Fruit fly (Drosophila melanogaster): ENCODE measurements around the gene CG42710.

Gene CG42710

DNA sequence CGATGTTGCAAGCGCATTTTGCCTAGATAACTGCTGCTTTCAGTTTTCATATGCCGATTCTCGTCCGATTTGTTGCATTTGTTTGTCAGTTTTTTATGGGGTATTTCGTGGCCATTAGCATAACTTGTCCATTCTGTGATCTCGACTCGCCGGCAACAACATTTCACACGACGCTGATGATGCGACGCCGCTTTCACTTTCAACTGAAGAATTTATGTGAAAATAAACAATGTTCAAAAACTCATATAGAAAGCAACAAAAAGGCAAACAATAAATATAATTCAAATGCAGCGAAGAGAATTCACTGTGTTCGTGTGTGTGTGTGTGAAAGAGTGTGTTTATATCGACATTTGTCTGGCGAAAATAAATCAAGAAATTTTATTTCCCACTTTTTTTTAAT, 47.3 kb downstream of the CG42710 start:
- TF ChIP-seq sage (GFP tag; optimal IDR thresholded peaks at IDR 0.05) (no peak), Dfd (GFP tag; optimal IDR thresholded peaks at IDR 0.05) (no peak), foxo (GFP tag; optimal IDR thresholded peaks at IDR 0.05) (no peak), usp (GFP tag; optimal IDR thresholded peaks at IDR 0.05) (no peak), Dif (GFP tag; optimal IDR thresholded peaks at IDR 0.05; ENCODE audit: partially characterized antibody) (no peak), dl (GFP tag; optimal IDR thresholded peaks at IDR 0.05; ENCODE audit: insufficient read depth in 1 of 2, partially characterized antibody in 2 of 2) (no peak), Vsx2 (GFP tag; optimal IDR thresholded peaks at IDR 0.05; ENCODE audit: partially characterized antibody) (no peak), Mio (GFP tag; optimal IDR thresholded peaks at IDR 0.05) (no peak), CrebA (GFP tag; optimal IDR thresholded peaks at IDR 0.05; ENCODE audit: borderline replicate concordance) (no peak), OdsH (GFP tag; optimal IDR thresholded peaks at IDR 0.05) (no peak), Rel (GFP tag; optimal IDR thresholded peaks at IDR 0.05) (no peak), Rel (tag; optimal IDR thresholded peaks at IDR 0.05) (no peak), HLH106 (tag; optimal IDR thresholded peaks at IDR 0.05) (no peak), fru (GFP tag; optimal IDR thresholded peaks at IDR 0.05) (no peak), h (GFP tag; optimal IDR thresholded peaks at IDR 0.05) (no peak), N (GFP tag; optimal IDR thresholded peaks at IDR 0.05) (no peak), woc (GFP tag; optimal IDR thresholded peaks at IDR 0.05) (no peak)

DNA sequence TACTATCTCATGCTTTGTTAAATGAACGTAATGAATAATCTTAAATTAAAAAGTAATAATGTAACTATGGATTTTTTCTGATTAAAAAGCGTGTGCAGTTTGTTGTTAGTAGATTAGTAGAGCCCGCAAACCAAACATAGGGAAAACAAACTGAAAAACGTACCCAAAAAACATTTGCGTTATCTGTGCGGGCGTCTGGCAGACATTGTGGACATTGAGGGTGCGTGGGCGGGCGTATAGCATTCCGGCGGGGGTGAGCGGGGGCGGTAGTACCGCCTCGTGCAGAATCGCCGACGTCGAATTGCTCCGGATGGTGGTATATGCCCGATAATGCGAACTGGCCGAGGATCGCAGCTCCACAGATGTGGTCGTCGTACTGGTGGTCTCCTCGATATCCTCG, 48.0 kb downstream of the CG42710 start:
- TF ChIP-seq Dfd (GFP tag; optimal IDR thresholded peaks at IDR 0.05): no peak
- no peak for TF ChIP-seq Abd-B (GFP tag; optimal IDR thresholded peaks at IDR 0.05)
- no peak for TF ChIP-seq dmrt93B (GFP tag; optimal IDR thresholded peaks at IDR 0.05)
- no peak for TF ChIP-seq Hr83 (GFP tag; optimal IDR thresholded peaks at IDR 0.05; ENCODE audit: poor library complexity, severe bottlenecking)
- TF ChIP-seq Hnf4 (GFP tag; optimal IDR thresholded peaks at IDR 0.05): no peak
- TF ChIP-seq usp (GFP tag; optimal IDR thresholded peaks at IDR 0.05): no peak
- TF ChIP-seq fru (GFP tag; optimal IDR thresholded peaks at IDR 0.05): no peak
- TF ChIP-seq Hr78 (GFP tag; optimal IDR thresholded peaks at IDR 0.05): no peak
- TF ChIP-seq psq (GFP tag; optimal IDR thresholded peaks at IDR 0.05): no peak
- TF ChIP-seq CrebA (GFP tag; optimal IDR thresholded peaks at IDR 0.05; ENCODE audit: borderline replicate concordance): no peak
- TF ChIP-seq sage (GFP tag; optimal IDR thresholded peaks at IDR 0.05): no peak
- no peak for TF ChIP-seq OdsH (GFP tag; optimal IDR thresholded peaks at IDR 0.05)
- no peak for TF ChIP-seq lola (GFP tag; optimal IDR thresholded peaks at IDR 0.05)
- TF ChIP-seq dsf (GFP tag; optimal IDR thresholded peaks at IDR 0.05; ENCODE audit: borderline replicate concordance): no peak
- no peak for TF ChIP-seq Vsx2 (GFP tag; optimal IDR thresholded peaks at IDR 0.05; ENCODE audit: partially characterized antibody)

DNA sequence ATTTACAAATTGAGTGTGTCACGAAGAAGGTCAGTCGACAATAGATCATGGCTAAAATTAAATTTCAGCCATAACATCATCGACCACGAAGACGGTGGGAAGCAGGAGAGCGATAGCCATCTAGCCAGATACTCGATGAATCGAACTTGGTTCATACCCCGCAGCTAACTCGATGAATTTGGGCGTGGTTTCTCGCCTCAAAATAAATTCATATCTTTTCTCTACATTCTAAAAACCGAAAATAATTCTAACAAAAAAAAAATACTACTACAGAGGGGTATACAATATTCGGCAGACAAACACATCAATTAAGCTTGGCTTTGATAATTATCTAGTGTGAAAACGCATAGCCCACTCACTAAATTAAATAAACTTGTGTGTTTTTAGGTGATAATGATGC, 49.6 kb downstream of the CG42710 start:
- no peak for TF ChIP-seq Jra (GFP tag; optimal IDR thresholded peaks at IDR 0.05)
- no peak for TF ChIP-seq fru (GFP tag; optimal IDR thresholded peaks at IDR 0.05)
- TF ChIP-seq N (GFP tag; optimal IDR thresholded peaks at IDR 0.05): no peak
- no peak for TF ChIP-seq Mio (GFP tag; optimal IDR thresholded peaks at IDR 0.05)
- no peak for TF ChIP-seq tai (GFP tag; optimal IDR thresholded peaks at IDR 0.05)
- TF ChIP-seq Dfd (GFP tag; optimal IDR thresholded peaks at IDR 0.05): no peak
- TF ChIP-seq Myc (optimal IDR thresholded peaks at IDR 0.05): no peak
- no peak for TF ChIP-seq brk (GFP tag; optimal IDR thresholded peaks at IDR 0.05)

Measured in whole organism, wandering third instar larva.